Worm (Caenorhabditis elegans): ENCODE data around the gene ubc-13.

- TF ChIP-seq tab-1 (GFP tag; IDR thresholded peaks at IDR 0.05) (no peak), ztf-23 (GFP tag; IDR thresholded peaks at IDR 0.05) (no peak), klf-2 (GFP tag; conservative IDR thresholded peaks at IDR 0.05) (no peak), T22C8.4 (GFP tag; IDR thresholded peaks at IDR 0.05) (no peak), ztf-29 (GFP tag; IDR thresholded peaks at IDR 0.05) (no peak), flt-1 (GFP tag; IDR thresholded peaks at IDR 0.05) (no peak)
Measured at ce11 chrIV:2922196-2922595, 3.3 kb downstream of the ubc-13 start, which contains the start of gene fbxc-45.
